Fruit fly (Drosophila melanogaster) whole organism, embryonic: Measurements from ENCODE around the gene Blm.

Source experiments
- Atf6 ChIP-seq: fragments of 200-800 bp; sonication (Bioruptor generic); IDR thresholded peaks from 2 replicates; pipeline ENCODE4 v1.3.6; 2022; ENCODE audit warnings: missing biosample characterization, missing genetic modification characterization
- CG5180 ChIP-seq: fragments of 200-800 bp; sonication (Bioruptor generic); optimal IDR thresholded peaks from 3 replicates; lab custom pipeline; 2017; ENCODE audit warnings: missing biosample characterization, missing genetic modification characterization, mild to moderate bottlenecking, moderate library complexity, missing genetic modification reagents
- D19B ChIP-seq: fragments of 200-800 bp; sonication (Bioruptor generic); optimal IDR thresholded peaks from 2 replicates; lab custom pipeline; 2017; ENCODE audit warnings: missing biosample characterization, mild to moderate bottlenecking, missing genetic modification characterization
- cad ChIP-seq: fragments of >200 bp; optimal IDR thresholded peaks from 2 replicates; lab custom pipeline; 2017; ENCODE audit warnings: missing biosample characterization, missing genetic modification characterization
- tna ChIP-seq: fragments of 200-800 bp; sonication (Bioruptor generic); IDR thresholded peaks from 2 replicates; pipeline ENCODE4 v1.3.6; 2022; ENCODE audit warnings: missing biosample characterization, missing genetic modification characterization; ENCODE audit not compliant: partially characterized antibody
- trem ChIP-seq: fragments of 200-800 bp; optimal IDR thresholded peaks from 3 replicates; lab custom pipeline; 2019; ENCODE audit warnings: missing biosample characterization, mild to moderate bottlenecking, missing genetic modification characterization, moderate library complexity

- no peak for TF ChIP-seq D19B (GFP tag; lab: Kevin White, UChicago)
- no peak for TF ChIP-seq tna
- no peak for TF ChIP-seq Atf6 (GFP tag; lab: Robert Waterston, UW)
- no peak for TF ChIP-seq CG5180 (GFP tag; lab: Kevin White, UChicago)
- no peak for TF ChIP-seq trem (tag; lab: Kevin White, UChicago)
- TF ChIP-seq cad (GFP tag; lab: Kevin White, UChicago), result no peak
These were observed 51.7 kb downstream of the Blm start, which contains the start of gene CG6908 for dm6 chr3R:11689900-11690299.
